Fruit fly (Drosophila melanogaster) whole organism, embryonic: ENCODE measurements around the gene CG6901.
A peak's percentile ranks its signal among the peaks of the same experiment; 100 is the strongest.

Experiments
- ATbp ChIP-seq: fragments of 200-800 bp; sonication (Bioruptor generic); optimal IDR thresholded peaks from 2 replicates; lab custom pipeline; 2017; ENCODE audit warnings: missing biosample characterization, mild to moderate bottlenecking, missing genetic modification characterization, missing genetic modification reagents
- Abd-B ChIP-seq: fragments of 200-800 bp; sonication (Bioruptor generic); optimal IDR thresholded peaks from 2 replicates; lab custom pipeline; 2018; ENCODE audit warnings: missing biosample characterization, mild to moderate bottlenecking, missing genetic modification characterization, moderate library complexity
- BEAF-32 ChIP-seq: fragments of 200-800 bp; sonication (Bioruptor generic); optimal IDR thresholded peaks from 3 replicates; lab custom pipeline; 2017; ENCODE audit warnings: missing biosample characterization, missing genetic modification characterization, mild to moderate bottlenecking, moderate library complexity, missing genetic modification reagents
- CG12299 ChIP-seq: fragments of 200-800 bp; sonication (Bioruptor generic); optimal IDR thresholded peaks from 2 replicates; lab custom pipeline; 2018; ENCODE audit warnings: missing biosample characterization, mild to moderate bottlenecking, missing genetic modification characterization
- CG12391 ChIP-seq: fragments of 200-800 bp; sonication (Bioruptor generic); optimal IDR thresholded peaks from 3 replicates; lab custom pipeline; 2018; ENCODE audit warnings: missing biosample characterization, mild to moderate bottlenecking, missing genetic modification characterization, moderate library complexity
- CG13287 ChIP-seq: fragments of 200-800 bp; sonication (Bioruptor generic); IDR thresholded peaks from 2 replicates; pipeline ENCODE4 v1.3.6; 2022; ENCODE audit warnings: missing biosample characterization, missing genetic modification characterization; ENCODE audit not compliant: partially characterized antibody
- CG15514 ChIP-seq: fragments of 200-800 bp; sonication (Bioruptor generic); optimal IDR thresholded peaks from 3 replicates; lab custom pipeline; 2017; ENCODE audit warnings: missing biosample characterization, missing genetic modification characterization, mild to moderate bottlenecking, moderate library complexity, missing genetic modification reagents
- CG16779 ChIP-seq: fragments of 200-800 bp; sonication (Bioruptor generic); IDR thresholded peaks from 2 replicates; pipeline ENCODE4 v1.3.6; 2022; ENCODE audit warnings: missing biosample characterization, missing genetic modification characterization
- CG16813 ChIP-seq: fragments of 200-800 bp; sonication (Bioruptor generic); IDR thresholded peaks from 3 replicates; pipeline ENCODE4 v1.3.6; 2022; ENCODE audit warnings: missing biosample characterization, missing genetic modification characterization; ENCODE audit not compliant: partially characterized antibody
- CG17829 ChIP-seq: fragments of 200-800 bp; optimal IDR thresholded peaks from 2 replicates; lab custom pipeline; 2019; ENCODE audit warnings: missing biosample characterization, mild to moderate bottlenecking, missing genetic modification characterization, moderate library complexity
- CG18011 ChIP-seq: fragments of 200-800 bp; sonication (Bioruptor generic); optimal IDR thresholded peaks from 2 replicates; lab custom pipeline; 2017; ENCODE audit warnings: missing biosample characterization, missing genetic modification characterization, mild to moderate bottlenecking, moderate library complexity, missing genotype
- CG2116 ChIP-seq: fragments of 200-800 bp; sonication (Bioruptor generic); optimal IDR thresholded peaks from 3 replicates; lab custom pipeline; 2018; ENCODE audit warnings: missing biosample characterization, mild to moderate bottlenecking, missing genetic modification characterization
- CG2120 ChIP-seq: fragments of 200-800 bp; sonication (Bioruptor generic); optimal IDR thresholded peaks from 3 replicates; lab custom pipeline; 2016; ENCODE audit warnings: missing biosample characterization, missing genetic modification characterization
- CG31224 ChIP-seq: fragments of 200-800 bp; sonication (Bioruptor generic); IDR thresholded peaks from 2 replicates; pipeline ENCODE4 v1.3.6; 2022; ENCODE audit warnings: missing biosample characterization, missing genetic modification characterization
- CG31441 ChIP-seq: fragments of 200-800 bp; sonication (Bioruptor generic); IDR thresholded peaks from 2 replicates; pipeline ENCODE4 v1.3.6; 2022; ENCODE audit warnings: missing biosample characterization, missing genetic modification characterization
- CG32532 ChIP-seq: fragments of 200-800 bp; sonication (Bioruptor generic); IDR thresholded peaks from 2 replicates; pipeline ENCODE4 v1.3.6; 2022; ENCODE audit warnings: missing biosample characterization, missing genetic modification characterization
- CG33213 ChIP-seq: fragments of 200-800 bp; sonication (Bioruptor generic); optimal IDR thresholded peaks from 3 replicates; lab custom pipeline; 2016; ENCODE audit warnings: missing biosample characterization, missing genetic modification characterization
- CG3847 ChIP-seq: fragments of 200-800 bp; sonication (Bioruptor generic); IDR thresholded peaks from 2 replicates; pipeline ENCODE4 v1.3.6; 2022; ENCODE audit warnings: missing biosample characterization, missing genetic modification characterization
- CG6854 ChIP-seq: fragments of 200-800 bp; sonication (Bioruptor generic); optimal IDR thresholded peaks from 3 replicates; lab custom pipeline; 2017; ENCODE audit warnings: missing biosample characterization, mild to moderate bottlenecking, missing genetic modification characterization
- CG7271 ChIP-seq: fragments of 200-800 bp; sonication (Bioruptor generic); optimal IDR thresholded peaks from 2 replicates; lab custom pipeline; 2018; ENCODE audit warnings: missing biosample characterization, mild to moderate bottlenecking, missing genetic modification characterization, moderate library complexity
- CHES-1-like ChIP-seq: fragments of 200-800 bp; sonication (Bioruptor generic); optimal IDR thresholded peaks from 2 replicates; lab custom pipeline; 2016; ENCODE audit warnings: missing biosample characterization, missing genetic modification characterization
- Dfd ChIP-seq, 2 experiments: fragments of >200 bp; optimal IDR thresholded peaks; 2 replicates each; lab custom pipeline; 2017; ENCODE audit warnings: missing biosample characterization in 2 of 2, missing genetic modification characterization in 2 of 2
- Fer1 ChIP-seq: fragments of 200-800 bp; sonication (Bioruptor generic); optimal IDR thresholded peaks from 2 replicates; lab custom pipeline; 2017; ENCODE audit warnings: missing biosample characterization, mild to moderate bottlenecking, missing genetic modification characterization
- HLH3B ChIP-seq: fragments of 200-800 bp; sonication (Bioruptor generic); IDR thresholded peaks from 2 replicates; pipeline ENCODE4 v1.3.6; 2022; ENCODE audit warnings: missing biosample characterization, missing genetic modification characterization
- HmgZ ChIP-seq: fragments of 200-800 bp; sonication (Bioruptor generic); optimal IDR thresholded peaks from 2 replicates; lab custom pipeline; 2018; ENCODE audit warnings: missing biosample characterization, mild to moderate bottlenecking, missing genetic modification characterization
- Lhr ChIP-seq: fragments of 200-800 bp; sonication (Bioruptor generic); optimal IDR thresholded peaks from 3 replicates; lab custom pipeline; 2017; ENCODE audit warnings: mild to moderate bottlenecking, missing biosample characterization, missing genetic modification reagents, missing genetic modification characterization
- MESR4 ChIP-seq: fragments of 200-800 bp; sonication (Bioruptor generic); optimal IDR thresholded peaks from 2 replicates; lab custom pipeline; 2018; ENCODE audit warnings: missing biosample characterization, mild to moderate bottlenecking, missing genetic modification characterization, moderate library complexity
- Neu2 ChIP-seq: fragments of 200-800 bp; sonication (Bioruptor generic); optimal IDR thresholded peaks from 3 replicates; lab custom pipeline; 2016; ENCODE audit warnings: missing biosample characterization, missing genetic modification characterization, borderline replicate concordance
- Nf-YC ChIP-seq: fragments of 200-800 bp; optimal IDR thresholded peaks from 3 replicates; lab custom pipeline; 2019; ENCODE audit warnings: missing biosample characterization, mild to moderate bottlenecking, missing genetic modification characterization, moderate library complexity
- Opbp ChIP-seq: fragments of 200-800 bp; sonication (Bioruptor generic); IDR thresholded peaks from 3 replicates; pipeline ENCODE4 v1.3.6; 2022; ENCODE audit warnings: missing biosample characterization, missing genetic modification characterization; ENCODE audit not compliant: partially characterized antibody
- Optix ChIP-seq: fragments of 200-800 bp; sonication (Bioruptor generic); IDR thresholded peaks from 3 replicates; pipeline ENCODE4 v1.3.6; 2022; ENCODE audit warnings: missing biosample characterization, missing genetic modification characterization
- Sin3A ChIP-seq: fragments of >200 bp; optimal IDR thresholded peaks from 2 replicates; lab custom pipeline; 2018
- Stat92E ChIP-seq, 3 experiments: fragments of >200 bp in 2 of 3; fragments of 200-800 bp in 1 of 3; sonication (Bioruptor generic) in 1 of 3; optimal IDR thresholded peaks; 2 replicates each; lab custom pipeline; 2017 to 2019; ENCODE audit warnings: missing biosample characterization in 3 of 3, missing genetic modification characterization in 3 of 3, mild to moderate bottlenecking in 1 of 3, moderate library complexity in 1 of 3
- amos ChIP-seq: fragments of 200-800 bp; sonication (Bioruptor generic); IDR thresholded peaks from 2 replicates; pipeline ENCODE4 v1.3.6; 2022; ENCODE audit warnings: missing biosample characterization, missing genetic modification characterization; ENCODE audit not compliant: partially characterized antibody
- ash1 ChIP-seq: fragments of 200-800 bp; sonication (Bioruptor generic); optimal IDR thresholded peaks from 2 replicates; lab custom pipeline; 2018; ENCODE audit warnings: missing biosample characterization, mild to moderate bottlenecking, missing genetic modification characterization
- bcd ChIP-seq: fragments of 200-800 bp; sonication (Bioruptor generic); optimal IDR thresholded peaks from 2 replicates; lab custom pipeline; 2017; ENCODE audit warnings: missing biosample characterization, mild to moderate bottlenecking, missing genetic modification characterization
- crp ChIP-seq, 2 experiments: fragments of 200-800 bp; sonication (Bioruptor generic); optimal IDR thresholded peaks; 2 replicates in 1 of 2; 3 replicates in 1 of 2; lab custom pipeline; 2017; ENCODE audit warnings: missing biosample characterization in 2 of 2, missing genetic modification characterization in 2 of 2, mild to moderate bottlenecking in 1 of 2, moderate library complexity in 1 of 2
- cwo ChIP-seq: fragments of 200-800 bp; sonication (Bioruptor generic); optimal IDR thresholded peaks from 3 replicates; lab custom pipeline; 2017; ENCODE audit warnings: missing biosample characterization, missing genetic modification characterization, mild to moderate bottlenecking, moderate library complexity, missing genetic modification reagents
- dm ChIP-seq: fragments of 200-800 bp; sonication (Bioruptor generic); optimal IDR thresholded peaks from 3 replicates; lab custom pipeline; 2016; ENCODE audit warnings: missing biosample characterization, missing genetic modification characterization
- fd3F ChIP-seq: fragments of 200-800 bp; sonication (Bioruptor generic); optimal IDR thresholded peaks from 2 replicates; lab custom pipeline; 2018; ENCODE audit warnings: missing biosample characterization, mild to moderate bottlenecking, missing genetic modification characterization, moderate library complexity
- ftz-f1 ChIP-seq: fragments of 200-800 bp; sonication (Bioruptor generic); optimal IDR thresholded peaks from 2 replicates; lab custom pipeline; 2016; ENCODE audit warnings: missing biosample characterization, missing genetic modification characterization
- gfzf ChIP-seq: fragments of 200-800 bp; sonication (Bioruptor generic); optimal IDR thresholded peaks from 2 replicates; lab custom pipeline; 2016; ENCODE audit warnings: missing biosample characterization, mild to moderate bottlenecking, missing genetic modification characterization, moderate library complexity
- lov ChIP-seq, 2 experiments: fragments of 200-800 bp in 1 of 2; fragments of >200 bp in 1 of 2; sonication (Bioruptor generic) in 1 of 2; IDR thresholded peaks in 1 of 2; optimal IDR thresholded peaks in 1 of 2; 2 replicates in 1 of 2; 3 replicates in 1 of 2; pipeline versions ENCODE4 v1.3.6 to Lab custom; 2017 to 2022; ENCODE audit warnings: missing biosample characterization in 1 of 2, missing genetic modification characterization in 1 of 2
- pho ChIP-seq: fragments of 200-800 bp; sonication (Bioruptor generic); optimal IDR thresholded peaks from 2 replicates; lab custom pipeline; 2016; ENCODE audit warnings: missing biosample characterization, missing genetic modification characterization
- pzg ChIP-seq: fragments of 200-800 bp; sonication (Bioruptor generic); optimal IDR thresholded peaks from 3 replicates; lab custom pipeline; 2018; ENCODE audit warnings: missing biosample characterization, mild to moderate bottlenecking, missing genetic modification characterization, moderate library complexity
- tap ChIP-seq: fragments of 200-800 bp; optimal IDR thresholded peaks from 3 replicates; lab custom pipeline; 2019; ENCODE audit warnings: missing biosample characterization, mild to moderate bottlenecking, missing genetic modification characterization, moderate library complexity
- usp ChIP-seq: fragments of >200 bp; optimal IDR thresholded peaks from 2 replicates; lab custom pipeline; 2017; ENCODE audit warnings: missing biosample characterization, missing genetic modification characterization
- vfl ChIP-seq: fragments of 200-800 bp; sonication (Bioruptor generic); optimal IDR thresholded peaks from 2 replicates; lab custom pipeline; 2016; ENCODE audit warnings: missing biosample characterization, missing genetic modification characterization
- zf30C ChIP-seq: fragments of 200-800 bp; sonication (Bioruptor generic); optimal IDR thresholded peaks from 3 replicates; lab custom pipeline; 2018; ENCODE audit warnings: missing biosample characterization, mild to moderate bottlenecking, missing genetic modification characterization

CG6901 gene

dm6 chr3R:16359098-16359497 lies 35.9 kb downstream of the CG6901 start, which contains the start of gene CG17931 (continued):
- TF ChIP-seq bcd (peak; percentile 3), CG2120 (GFP tag; lab: Kevin White, UChicago) (no peak), BEAF-32 (GFP tag; lab: Kevin White, UChicago) (peak; percentile 49), dm (GFP tag; lab: Kevin White, UChicago) (peak; percentile 2), Fer1 (GFP tag; lab: Kevin White, UChicago) (no peak), amos (GFP tag; lab: Robert Waterston, UW) (peak; percentile 3; the same call in 1 of the 2 replicates), CG3847 (GFP tag; lab: Robert Waterston, UW) (peak; percentile 32; the same call in 1 of the 2 replicates), vfl (peak; percentile 21), CG31441 (GFP tag; lab: Robert Waterston, UW) (no peak), Nf-YC (tag; lab: Kevin White, UChicago) (peak; percentile 39), HmgZ (tag; lab: Kevin White, UChicago) (peak; percentile 80), Stat92E (GFP tag; optimal IDR thresholded peaks at IDR 0.05; lab: Kevin White, UChicago) (peak in 1 of 3 experiments; percentile 55), gfzf (GFP tag; lab: Kevin White, UChicago) (peak; percentile 98), CG12391 (peak; percentile 36), CG16813 (GFP tag; lab: Robert Waterston, UW) (no peak), CG12299 (tag; lab: Kevin White, UChicago) (no peak), CG18011 (GFP tag; lab: Kevin White, UChicago) (no peak), CG32532 (GFP tag; lab: Robert Waterston, UW) (no peak; the same call in 1 of the 2 replicates), ftz-f1 (peak; percentile 10), CG31224 (GFP tag; lab: Robert Waterston, UW) (no peak), MESR4 (peak; percentile 97), ATbp (GFP tag; lab: Kevin White, UChicago) (no peak), CG33213 (peak; percentile 35), pho (GFP tag; lab: Kevin White, UChicago) (no peak), lov (optimal IDR thresholded peaks at IDR 0.05; lab: Kevin White, UChicago) (no peak), lov (GFP tag; IDR thresholded peaks at IDR 0.05; lab: Robert Waterston, UW) (no peak), CG15514 (GFP tag; lab: Kevin White, UChicago) (peak; percentile 62), CHES-1-like (GFP tag; lab: Kevin White, UChicago) (peak; percentile 20), Opbp (GFP tag; lab: Robert Waterston, UW) (peak; percentile 56; the same call in 2 of the 3 replicates), pzg (GFP tag; lab: Kevin White, UChicago) (peak; percentile 95), Dfd (GFP tag; optimal IDR thresholded peaks at IDR 0.05; lab: Kevin White, UChicago) (no peak), ash1 (GFP tag; lab: Kevin White, UChicago) (no peak), Neu2 (GFP tag; lab: Kevin White, UChicago) (no peak), fd3F (GFP tag; lab: Kevin White, UChicago) (no peak), crp (GFP tag; optimal IDR thresholded peaks at IDR 0.05; lab: Kevin White, UChicago) (peak in 1 of 2 experiments; percentile 79), CG6854 (GFP tag; lab: Kevin White, UChicago) (no peak), Optix (GFP tag; lab: Robert Waterston, UW) (no peak), zf30C (GFP tag; lab: Kevin White, UChicago) (peak; percentile 3), CG2116 (peak; percentile 46), Sin3A (lab: Kevin White, UChicago) (peak; percentile 27), CG16779 (GFP tag; lab: Robert Waterston, UW) (no peak), CG7271 (tag; lab: Kevin White, UChicago) (no peak), Abd-B (GFP tag; lab: Kevin White, UChicago) (peak; percentile 27), cwo (GFP tag; lab: Kevin White, UChicago) (no peak), tap (tag; lab: Kevin White, UChicago) (peak; percentile 31), Lhr (peak; percentile 60), CG13287 (GFP tag; lab: Robert Waterston, UW) (peak; percentile 52; the same call in 1 of the 2 replicates), HLH3B (GFP tag; lab: Robert Waterston, UW) (no peak), usp (GFP tag; lab: Kevin White, UChicago) (no peak), CG17829 (tag; lab: Kevin White, UChicago) (peak; percentile 44)
